Worm (Caenorhabditis elegans) whole organism, young adult: ENCODE data around the gene D2023.3.

ENCODE experiments used
- B0336.3 ChIP-seq: fragments of 200-800 bp; sonication (Bioruptor generic); IDR thresholded peaks from 2 replicates; pipeline ENCODE4 v1.3.6; 2022; ENCODE audit warnings: missing genetic modification characterization, missing compliant biosample characterization
- C06A6.2 ChIP-seq: fragments of 200-800 bp; sonication (Bioruptor generic); conservative IDR thresholded peaks from 2 replicates; pipeline ENCODE4 v1.3.6; 2022; ENCODE audit warnings: missing genetic modification characterization, missing compliant biosample characterization
- F23B12.7 ChIP-seq: sonication (generic microtip); optimal IDR thresholded peaks from 2 replicates; lab custom pipeline; 2017; ENCODE audit warnings: missing genetic modification characterization, mild to moderate bottlenecking, missing compliant biosample characterization, antibody characterized with exemption, moderate library complexity; ENCODE audit not compliant: insufficient read depth
- akir-1 ChIP-seq: fragments of 200-800 bp; sonication (Bioruptor generic); optimal IDR thresholded peaks from 2 replicates; lab custom pipeline; 2018; ENCODE audit warnings: mild to moderate bottlenecking, missing genetic modification characterization, moderate library complexity, missing compliant biosample characterization
- ama-1 ChIP-seq, 3 experiments: fragments of 150-350 bp in 1 of 3; sonication (generic microtip) in 2 of 3; optimal IDR thresholded peaks; 2 replicates each; lab custom pipeline; 2014 to 2018; ENCODE audit warnings: missing biosample characterization in 2 of 3, missing genetic modification characterization in 2 of 3, missing genetic modification reagents in 2 of 3
- lin-54 ChIP-seq: fragments of 200-800 bp; sonication (Bioruptor generic); optimal IDR thresholded peaks from 2 replicates; lab custom pipeline; 2018; ENCODE audit warnings: mild to moderate bottlenecking, missing genetic modification characterization, missing compliant biosample characterization
- nfya-1 ChIP-seq: sonication (generic microtip); optimal IDR thresholded peaks from 2 replicates; lab custom pipeline; 2017; ENCODE audit warnings: antibody characterized with exemption, missing compliant biosample characterization, missing genetic modification characterization, borderline replicate concordance; ENCODE audit not compliant: insufficient read depth
- pha-4 ChIP-seq: fragments of 150-350 bp; sonication (generic microtip); optimal IDR thresholded peaks from 2 replicates; lab custom pipeline; 2014; ENCODE audit warnings: missing biosample characterization, missing genetic modification reagents, missing genetic modification characterization
- snpc-4 ChIP-seq, 5 experiments: fragments of 150-350 bp in 1 of 5; sonication (generic microtip) in 4 of 5; optimal IDR thresholded peaks; 2 replicates each; lab custom pipeline; 2014 to 2018; ENCODE audit warnings: missing genetic modification characterization in 5 of 5, missing biosample characterization in 3 of 5, antibody characterized with exemption in 2 of 5, mild to moderate bottlenecking in 2 of 5, missing compliant biosample characterization in 2 of 5, missing genotype in 2 of 5, moderate library complexity in 2 of 5, missing genetic modification reagents in 1 of 5

DNA sequence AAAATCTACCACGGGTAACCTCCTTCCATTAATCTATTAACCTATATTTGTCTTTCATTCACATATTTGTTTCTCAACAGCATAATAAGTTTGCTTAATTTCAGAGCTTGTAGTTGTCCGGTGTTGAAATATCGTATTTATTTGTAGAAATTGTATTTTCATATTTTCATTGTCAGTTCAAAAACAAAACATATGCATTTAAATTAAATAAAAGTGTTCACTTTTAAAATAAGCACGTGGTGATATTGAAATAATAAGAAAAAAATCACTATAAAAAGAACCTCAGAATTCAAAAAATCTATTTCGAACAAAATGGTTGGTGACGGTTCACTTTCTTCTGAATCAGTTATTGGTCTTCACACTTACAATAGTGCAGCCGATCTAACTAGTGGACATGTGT is 53.2 kb downstream of the D2023.3 start, which contains the start of gene T04F3.3:
- no peak for TF ChIP-seq snpc-4 (GFP tag; optimal IDR thresholded peaks at IDR 0.05; lab: Kevin White, UChicago)
- TF ChIP-seq snpc-4 (tag; optimal IDR thresholded peaks at IDR 0.05; lab: Kevin White, UChicago), result no peak
- TF ChIP-seq akir-1 (GFP tag; lab: Kevin White, UChicago), result no peak
- no peak for TF ChIP-seq C06A6.2 (GFP tag; lab: Robert Waterston, UW)
- no peak for TF ChIP-seq B0336.3 (GFP tag; lab: Robert Waterston, UW)
- no peak for TF ChIP-seq F23B12.7 (tag; lab: Kevin White, UChicago)
- no peak for TF ChIP-seq nfya-1 (tag; lab: Kevin White, UChicago)
- no peak for TF ChIP-seq lin-54
- TF ChIP-seq pha-4, result no peak
- no peak for TF ChIP-seq ama-1 (optimal IDR thresholded peaks at IDR 0.05; lab: Kevin White, UChicago)
- no peak for TF ChIP-seq ama-1 (GFP tag; optimal IDR thresholded peaks at IDR 0.05; lab: Kevin White, UChicago)
